Worm (Caenorhabditis elegans): Measurements from ENCODE around the gene C43H6.12.

- no peak for TF ChIP-seq W03F9.2 (tag; optimal IDR thresholded peaks at IDR 0.05)
- no peak for TF ChIP-seq dao-5 (tag; optimal IDR thresholded peaks at IDR 0.05)
Observed at ce11 chrX:2432459-2432858, 23.1 kb downstream of the C43H6.12 start.
